Worm (Caenorhabditis elegans) whole organism, young adult: ENCODE results near the gene F16F9.1.

Experiments used
- K11D2.4 ChIP-seq: fragments of 200-800 bp; sonication (Bioruptor generic); IDR thresholded peaks from 2 replicates; pipeline ENCODE4 v1.3.6; 2022; ENCODE audit warnings: missing genetic modification reagents, missing genetic modification characterization, missing compliant biosample characterization
- aptf-3 ChIP-seq: fragments of 200-800 bp; sonication (Bioruptor generic); IDR thresholded peaks from 2 replicates; pipeline ENCODE4 v1.3.6; 2022; ENCODE audit warnings: missing genetic modification characterization, missing compliant biosample characterization
- hlh-26 ChIP-seq: fragments of 200-800 bp; sonication (Bioruptor generic); conservative IDR thresholded peaks from 2 replicates; pipeline ENCODE4 v1.3.6; 2022; ENCODE audit warnings: missing genetic modification reagents, missing genetic modification characterization, missing compliant biosample characterization
- let-526 ChIP-seq: fragments of 200-800 bp; sonication (Bioruptor generic); IDR thresholded peaks from 2 replicates; pipeline ENCODE4 v1.3.6; 2022; ENCODE audit warnings: missing genetic modification reagents, missing genetic modification characterization, missing compliant biosample characterization
- pha-4 ChIP-seq: fragments of 150-350 bp; sonication (generic microtip); optimal IDR thresholded peaks from 2 replicates; lab custom pipeline; 2014; ENCODE audit warnings: missing biosample characterization, missing genetic modification reagents, missing genetic modification characterization
- sea-2 ChIP-seq: fragments of 200-800 bp; sonication (Bioruptor generic); IDR thresholded peaks from 2 replicates; pipeline ENCODE4 v1.3.6; 2022; ENCODE audit warnings: missing genetic modification characterization, missing compliant biosample characterization
- snpc-4 ChIP-seq, 5 experiments: fragments of 150-350 bp in 1 of 5; sonication (generic microtip) in 4 of 5; optimal IDR thresholded peaks; 2 replicates each; lab custom pipeline; 2014 to 2018; ENCODE audit warnings: missing genetic modification characterization in 5 of 5, missing biosample characterization in 3 of 5, antibody characterized with exemption in 2 of 5, mild to moderate bottlenecking in 2 of 5, missing compliant biosample characterization in 2 of 5, missing genotype in 2 of 5, moderate library complexity in 2 of 5, missing genetic modification reagents in 1 of 5
- unc-130 ChIP-seq: sonication (generic microtip); optimal IDR thresholded peaks from 2 replicates; lab custom pipeline; 2016; ENCODE audit warnings: missing genetic modification reagents, missing genetic modification characterization, missing compliant biosample characterization

- TF ChIP-seq K11D2.4 (GFP tag; lab: Robert Waterston, UW) (no peak), hlh-26 (GFP tag; lab: Robert Waterston, UW) (no peak), snpc-4 (GFP tag; optimal IDR thresholded peaks at IDR 0.05; lab: Kevin White, UChicago) (no peak), snpc-4 (tag; optimal IDR thresholded peaks at IDR 0.05; lab: Kevin White, UChicago) (no peak), pha-4 (no peak), unc-130 (GFP tag; lab: Kevin White, UChicago) (no peak), sea-2 (GFP tag; lab: Robert Waterston, UW) (no peak), aptf-3 (no peak), let-526 (GFP tag; lab: Robert Waterston, UW) (no peak)
These were observed 13.6 kb downstream of the F16F9.1 start for ce11 chrX:8459789-8460188.
